Worm (Caenorhabditis elegans) whole organism, L4 larva: ENCODE measurements around the gene vab-19.

Experiments
- R02D3.7 ChIP-seq: fragments of 150-350 bp; sonication (generic microtip); optimal IDR thresholded peaks from 3 replicates; lab custom pipeline; 2014; ENCODE audit warnings: missing biosample characterization, missing genetic modification characterization
- ZK546.5 ChIP-seq, 2 experiments: sonication (generic microtip); optimal IDR thresholded peaks; 2 replicates each; lab custom pipeline; 2017; ENCODE audit warnings: missing biosample characterization in 2 of 2, missing genetic modification characterization in 2 of 2
- daf-16 ChIP-seq, 3 experiments: sonication (generic microtip); optimal IDR thresholded peaks; 2 replicates each; lab custom pipeline; 2016 to 2017; ENCODE audit warnings: missing genetic modification characterization in 3 of 3, missing genetic modification reagents in 3 of 3, mild to moderate bottlenecking in 2 of 3, missing compliant biosample characterization in 2 of 3, missing biosample characterization in 1 of 3, moderate library complexity in 1 of 3
- daf-8 ChIP-seq: fragments of 200-800 bp; sonication (Bioruptor generic); IDR thresholded peaks from 2 replicates; pipeline ENCODE4 v1.3.6; 2022; ENCODE audit warnings: missing genetic modification characterization, missing compliant biosample characterization
- dmd-6 ChIP-seq: fragments of 200-800 bp; sonication (Bioruptor generic); IDR thresholded peaks from 2 replicates; pipeline ENCODE4 v1.3.6; 2022; ENCODE audit warnings: missing genetic modification reagents, missing genetic modification characterization, missing compliant biosample characterization
- dpl-1 ChIP-seq: fragments of 150-350 bp; optimal IDR thresholded peaks from 2 replicates; lab custom pipeline; 2014; ENCODE audit warnings: missing biosample characterization, missing genetic modification reagents, missing genetic modification characterization
- dve-1 ChIP-seq: sonication (generic microtip); optimal IDR thresholded peaks from 2 replicates; lab custom pipeline; 2017; ENCODE audit warnings: antibody characterized with exemption, mild to moderate bottlenecking, missing genetic modification characterization, missing compliant biosample characterization; ENCODE audit not compliant: insufficient read depth
- fos-1 ChIP-seq: fragments of 150-350 bp; optimal IDR thresholded peaks from 2 replicates; lab custom pipeline; 2014; ENCODE audit warnings: missing biosample characterization, missing genetic modification characterization
- gei-8 ChIP-seq: fragments of 200-800 bp; sonication (Bioruptor generic); optimal IDR thresholded peaks from 2 replicates; lab custom pipeline; 2018; ENCODE audit warnings: mild to moderate bottlenecking, missing genetic modification characterization, missing compliant biosample characterization
- hlh-11 ChIP-seq: fragments of 200-800 bp; sonication (Bioruptor generic); optimal IDR thresholded peaks from 2 replicates; lab custom pipeline; 2018; ENCODE audit warnings: mild to moderate bottlenecking, missing genetic modification characterization, missing compliant biosample characterization
- jun-1 ChIP-seq: fragments of 150-350 bp; optimal IDR thresholded peaks from 2 replicates; lab custom pipeline; 2014; ENCODE audit warnings: missing biosample characterization, missing genetic modification reagents, missing genetic modification characterization
- lim-7 ChIP-seq: fragments of 200-800 bp; sonication (Bioruptor generic); IDR thresholded peaks from 2 replicates; pipeline ENCODE4 v1.3.6; 2022; ENCODE audit warnings: missing genetic modification characterization, missing compliant biosample characterization
- lin-13 ChIP-seq: fragments of 150-350 bp; optimal IDR thresholded peaks from 2 replicates; lab custom pipeline; 2014; ENCODE audit warnings: missing biosample characterization, missing genetic modification reagents, missing genetic modification characterization
- lin-15B ChIP-seq: fragments of 150-350 bp; sonication (generic microtip); optimal IDR thresholded peaks from 3 replicates; lab custom pipeline; 2014; ENCODE audit warnings: missing biosample characterization, missing genetic modification characterization
- lir-3 ChIP-seq: sonication (generic microtip); optimal IDR thresholded peaks from 2 replicates; lab custom pipeline; 2016; ENCODE audit warnings: mild to moderate bottlenecking, missing genetic modification characterization, missing compliant biosample characterization
- lsy-2 ChIP-seq, 2 experiments: fragments of 150-350 bp in 1 of 2; sonication (generic microtip) in 1 of 2; optimal IDR thresholded peaks; 2 replicates each; lab custom pipeline; 2014 to 2017; ENCODE audit warnings: missing biosample characterization in 2 of 2, missing genetic modification characterization in 2 of 2
- madf-9 ChIP-seq: fragments of 200-800 bp; sonication (Bioruptor generic); conservative IDR thresholded peaks from 2 replicates; pipeline ENCODE4 v1.3.6; 2022; ENCODE audit warnings: missing genetic modification reagents, missing genetic modification characterization, missing compliant biosample characterization
- mep-1 ChIP-seq: fragments of 150-350 bp; sonication (generic microtip); optimal IDR thresholded peaks from 3 replicates; lab custom pipeline; 2014; ENCODE audit warnings: missing biosample characterization, missing genetic modification characterization
- mes-2 ChIP-seq: sonication (generic microtip); optimal IDR thresholded peaks from 2 replicates; lab custom pipeline; 2016; ENCODE audit warnings: missing genotype, mild to moderate bottlenecking, missing genetic modification characterization, missing compliant biosample characterization; ENCODE audit not compliant: poor library complexity, severe bottlenecking
- mxl-3 ChIP-seq: fragments of 200-800 bp; sonication (Bioruptor generic); optimal IDR thresholded peaks from 2 replicates; lab custom pipeline; 2018; ENCODE audit warnings: mild to moderate bottlenecking, missing genetic modification characterization, missing compliant biosample characterization
- nhr-11 ChIP-seq: fragments of 150-350 bp; optimal IDR thresholded peaks from 2 replicates; lab custom pipeline; 2014; ENCODE audit warnings: missing biosample characterization, missing genetic modification characterization
- nhr-237 ChIP-seq: sonication (generic microtip); optimal IDR thresholded peaks from 2 replicates; lab custom pipeline; 2017; ENCODE audit warnings: missing biosample characterization, missing genetic modification characterization
- nhr-28 ChIP-seq: fragments of 150-350 bp; optimal IDR thresholded peaks from 2 replicates; lab custom pipeline; 2014; ENCODE audit warnings: missing biosample characterization, missing genetic modification characterization
- nhr-6 ChIP-seq: fragments of 150-350 bp; optimal IDR thresholded peaks from 2 replicates; lab custom pipeline; 2014; ENCODE audit warnings: missing biosample characterization, missing genetic modification characterization
- nhr-77 ChIP-seq: fragments of 150-350 bp; optimal IDR thresholded peaks from 2 replicates; lab custom pipeline; 2014; ENCODE audit warnings: missing biosample characterization, missing genetic modification characterization
- php-3 ChIP-seq: fragments of 200-800 bp; sonication (Bioruptor generic); IDR thresholded peaks from 2 replicates; pipeline ENCODE4 v1.3.6; 2022; ENCODE audit warnings: missing genetic modification reagents, missing genetic modification characterization, missing compliant biosample characterization
- pqm-1 ChIP-seq: sonication (generic microtip); optimal IDR thresholded peaks from 2 replicates; lab custom pipeline; 2017; ENCODE audit warnings: missing biosample characterization, missing genetic modification characterization
- set-16 ChIP-seq: fragments of 200-800 bp; sonication (Bioruptor generic); IDR thresholded peaks from 2 replicates; pipeline ENCODE4 v1.3.6; 2022; ENCODE audit warnings: missing genetic modification reagents, missing genetic modification characterization, missing compliant biosample characterization
- snpc-4 ChIP-seq: fragments of 150-350 bp; optimal IDR thresholded peaks from 2 replicates; lab custom pipeline; 2014; ENCODE audit warnings: missing biosample characterization, missing genetic modification characterization
- spr-1 ChIP-seq: sonication (generic microtip); optimal IDR thresholded peaks from 2 replicates; lab custom pipeline; 2016; ENCODE audit warnings: mild to moderate bottlenecking, missing genetic modification characterization, missing compliant biosample characterization
- unc-39 ChIP-seq: sonication (generic microtip); optimal IDR thresholded peaks from 2 replicates; lab custom pipeline; 2017; ENCODE audit warnings: missing biosample characterization, missing genetic modification characterization
- unc-62 ChIP-seq, 3 experiments: fragments of 150-350 bp in 1 of 3; sonication (generic microtip); optimal IDR thresholded peaks in 2 of 3; peaks in 1 of 3; 1 replicate in 1 of 3; 2 replicates in 2 of 3; lab custom pipeline; 2014 to 2017; ENCODE audit warnings: missing biosample characterization in 3 of 3, missing genetic modification characterization in 3 of 3, missing genetic modification reagents in 3 of 3, missing genotype in 1 of 3

vab-19 gene

DNA sequence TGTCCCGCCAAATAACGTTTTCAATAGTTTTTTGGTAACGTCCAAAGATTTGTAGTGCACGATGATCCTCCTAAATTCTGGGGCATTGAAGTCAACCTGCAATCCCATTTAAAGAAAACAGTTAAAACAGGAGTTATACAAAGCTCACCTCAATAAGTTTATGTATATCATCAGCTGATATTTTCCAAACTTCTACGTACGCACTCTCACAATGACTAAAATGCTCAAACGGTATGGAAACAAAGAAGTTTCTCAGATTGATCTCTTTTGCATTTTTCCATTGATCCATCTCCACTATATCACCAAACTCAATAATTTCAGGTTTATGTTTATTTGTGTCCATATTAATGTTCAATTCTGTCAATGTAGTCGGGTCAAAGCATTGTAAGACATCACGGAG, 31.5 kb upstream of the vab-19 start:
- TF ChIP-seq nhr-6 (tag; lab: Kevin White, UChicago) (no peak), unc-62 (GFP tag; optimal IDR thresholded peaks at IDR 0.05 in 1 of 2; lab: Kevin White, UChicago) (peak in 1 of 2 experiments; percentile 51), unc-62 (tag; optimal IDR thresholded peaks at IDR 0.05; lab: Kevin White, UChicago) (no peak)
- TF ChIP-seq, all 104 proteins: peak for 1

DNA sequence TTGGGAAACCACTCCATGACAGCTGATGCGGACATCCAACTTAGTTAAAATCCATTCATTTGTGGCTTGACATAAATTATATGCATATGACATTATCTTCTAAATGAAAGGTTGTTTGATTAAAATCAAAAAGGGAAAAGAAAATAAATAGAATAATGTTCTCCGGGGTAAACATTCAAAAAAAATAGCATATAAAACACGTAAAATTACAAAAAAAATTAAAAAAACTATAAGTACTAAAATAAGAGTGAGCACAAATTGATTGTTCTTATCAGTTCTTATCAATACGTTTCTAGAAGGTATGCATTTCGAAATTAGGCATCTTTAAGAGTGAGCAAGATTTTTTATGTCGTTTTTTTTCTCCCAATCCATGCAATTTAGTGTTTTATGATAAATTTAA, 30.4 kb upstream of the vab-19 start, which contains the start of gene fbxa-182:
TSS of gene fbxa-182 (minus strand) at position 101 of the 400 bp plus-strand sequence.
- TF ChIP-seq mep-1 (no peak), dpl-1 (GFP tag; lab: Kevin White, UChicago) (no peak), set-16 (no peak), R02D3.7 (tag; lab: Kevin White, UChicago) (no peak), pqm-1 (tag; lab: Kevin White, UChicago) (peak; percentile 17), nhr-6 (tag; lab: Kevin White, UChicago) (no peak), php-3 (GFP tag; lab: Robert Waterston, UW) (0 out of 2 replicates have a peak, but pooled peaks have one; percentile 23), dve-1 (peak; percentile 14), nhr-28 (peak; percentile 19), daf-16 (GFP tag; optimal IDR thresholded peaks at IDR 0.05; lab: Kevin White, UChicago) (no peak), daf-16 (tag; optimal IDR thresholded peaks at IDR 0.05; lab: Kevin White, UChicago) (peak; percentile 37), unc-62 (GFP tag; optimal IDR thresholded peaks at IDR 0.05 in 1 of 2; lab: Kevin White, UChicago) (peak in 1 of 2 experiments; percentile 9), unc-62 (tag; optimal IDR thresholded peaks at IDR 0.05; lab: Kevin White, UChicago) (no peak)

- TF ChIP-seq lin-13 (GFP tag; lab: Kevin White, UChicago), result no peak
- 0 out of 2 replicates have a peak, but pooled peaks have one; percentile 32 for TF ChIP-seq dmd-6 (GFP tag; lab: Robert Waterston, UW)
- TF ChIP-seq daf-16 (GFP tag; optimal IDR thresholded peaks at IDR 0.05; lab: Kevin White, UChicago), result no peak
- peak; percentile 87 for TF ChIP-seq daf-16 (tag; optimal IDR thresholded peaks at IDR 0.05; lab: Kevin White, UChicago)
- peak; percentile 67 for TF ChIP-seq nhr-77 (tag; lab: Kevin White, UChicago)
- TF ChIP-seq hlh-11, result peak; percentile 47
- TF ChIP-seq dve-1, result peak; percentile 75
- no peak for TF ChIP-seq lin-15B (tag; lab: Kevin White, UChicago)
- TF ChIP-seq mes-2 (tag; lab: Kevin White, UChicago), result peak; percentile 18
- no peak for TF ChIP-seq spr-1
- no peak for TF ChIP-seq nhr-11 (tag; lab: Kevin White, UChicago)
- no peak for TF ChIP-seq unc-39
- no peak for TF ChIP-seq gei-8 (GFP tag; lab: Kevin White, UChicago)
- peak; percentile 52 for TF ChIP-seq pqm-1 (tag; lab: Kevin White, UChicago)
- no peak for TF ChIP-seq fos-1
- TF ChIP-seq jun-1 (tag; lab: Kevin White, UChicago), result no peak
- no peak for TF ChIP-seq mxl-3 (GFP tag; lab: Kevin White, UChicago)
- no peak for TF ChIP-seq daf-8 (GFP tag; lab: Robert Waterston, UW)
- peak in 1 of 2 experiments; percentile 56 for TF ChIP-seq unc-62 (GFP tag; optimal IDR thresholded peaks at IDR 0.05 in 1 of 2; lab: Kevin White, UChicago)
- no peak for TF ChIP-seq unc-62 (tag; optimal IDR thresholded peaks at IDR 0.05; lab: Kevin White, UChicago)
- TF ChIP-seq php-3 (GFP tag; lab: Robert Waterston, UW), result no peak
- no peak for TF ChIP-seq lir-3 (tag; lab: Kevin White, UChicago)
- peak in 1 of 2 experiments; percentile 4 for TF ChIP-seq lsy-2 (tag; optimal IDR thresholded peaks at IDR 0.05; lab: Kevin White, UChicago)
- TF ChIP-seq nhr-28, result peak; percentile 93
Measured at ce11 chrII:2415439-2415838, 27.6 kb upstream of the vab-19 start, which contains the start of gene fbxa-4. fbxa-4 (minus strand) TSS chrII:2415531.

DNA sequence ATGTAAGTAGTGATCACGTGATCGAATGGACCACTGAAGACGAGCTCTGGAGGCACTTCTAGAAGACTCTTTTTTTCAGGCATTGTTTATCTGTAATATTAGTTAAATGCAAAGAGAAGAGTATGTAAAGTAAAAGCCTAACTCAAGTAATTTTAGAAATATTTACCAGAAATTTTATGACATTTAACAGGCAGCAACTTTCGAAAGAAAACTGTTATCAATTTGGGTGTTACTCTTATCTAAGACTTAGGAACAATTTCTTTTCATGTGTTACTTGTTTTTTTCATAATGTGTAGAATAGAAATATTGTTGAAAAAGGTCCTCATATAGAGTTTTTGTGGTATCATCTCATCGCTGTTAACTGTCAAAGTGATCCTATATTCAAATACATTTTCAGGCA, 25.2 kb upstream of the vab-19 start, which contains the start of the genes F42G2.5 and F42G2.7:
TSS of gene F42G2.5 (minus strand) at position 101 of the 400 bp plus-strand sequence.
TSS of gene F42G2.7 (plus strand) at position 270 of the 400 bp plus-strand sequence.
- TF ChIP-seq daf-16 (GFP tag; optimal IDR thresholded peaks at IDR 0.05; lab: Kevin White, UChicago) (no peak), daf-16 (tag; optimal IDR thresholded peaks at IDR 0.05; lab: Kevin White, UChicago) (peak; percentile 80), madf-9 (GFP tag; lab: Robert Waterston, UW) (no peak), nhr-237 (tag; lab: Kevin White, UChicago) (no peak), ZK546.5 (tag; optimal IDR thresholded peaks at IDR 0.05; lab: Kevin White, UChicago) (no peak), lin-15B (tag; lab: Kevin White, UChicago) (no peak), lsy-2 (tag; optimal IDR thresholded peaks at IDR 0.05; lab: Kevin White, UChicago) (no peak), daf-8 (GFP tag; lab: Robert Waterston, UW) (no peak), nhr-28 (peak; percentile 32), nhr-6 (tag; lab: Kevin White, UChicago) (no peak), set-16 (no peak), lim-7 (no peak), pqm-1 (tag; lab: Kevin White, UChicago) (peak; percentile 45), snpc-4 (tag; lab: Kevin White, UChicago) (no peak), nhr-11 (tag; lab: Kevin White, UChicago) (no peak)
